Worm (Caenorhabditis elegans) whole organism, L3 larva: ENCODE results near the gene hpr-9.

Source experiments
- R02D3.7 ChIP-seq: fragments of 150-350 bp; optimal IDR thresholded peaks from 2 replicates; lab custom pipeline; 2014; ENCODE audit warnings: missing biosample characterization, missing genetic modification characterization
- ZK546.5 ChIP-seq: sonication (generic microtip); optimal IDR thresholded peaks from 2 replicates; lab custom pipeline; 2017; ENCODE audit warnings: missing biosample characterization, missing genetic modification characterization
- aly-2 ChIP-seq: fragments of 150-350 bp; optimal IDR thresholded peaks from 2 replicates; lab custom pipeline; 2014; ENCODE audit warnings: missing biosample characterization, missing genetic modification characterization
- ama-1 ChIP-seq: fragments of 150-350 bp; optimal IDR thresholded peaks from 2 replicates; lab custom pipeline; 2018
- ceh-16 ChIP-seq: sonication (generic microtip); optimal IDR thresholded peaks from 2 replicates; lab custom pipeline; 2017; ENCODE audit warnings: missing biosample characterization, missing genetic modification characterization
- ceh-28 ChIP-seq: fragments of 150-350 bp; optimal IDR thresholded peaks from 2 replicates; lab custom pipeline; 2014; ENCODE audit warnings: missing biosample characterization, missing genetic modification reagents, missing genetic modification characterization
- ceh-9 ChIP-seq: sonication (generic microtip); optimal IDR thresholded peaks from 2 replicates; lab custom pipeline; 2018; ENCODE audit warnings: missing biosample characterization, missing genetic modification characterization
- daf-12 ChIP-seq: fragments of 150-350 bp; optimal IDR thresholded peaks from 2 replicates; lab custom pipeline; 2014; ENCODE audit warnings: missing biosample characterization, missing genetic modification reagents, missing genetic modification characterization
- egl-27 ChIP-seq: sonication (generic microtip); optimal IDR thresholded peaks from 4 replicates; lab custom pipeline; 2017; ENCODE audit warnings: missing biosample characterization, missing genetic modification reagents, missing genetic modification characterization
- egl-5 ChIP-seq: fragments of 150-350 bp; optimal IDR thresholded peaks from 2 replicates; lab custom pipeline; 2017; ENCODE audit warnings: missing biosample characterization, missing genetic modification reagents, missing genetic modification characterization, inconsistent platforms
- elt-1 ChIP-seq: fragments of 150-350 bp; optimal IDR thresholded peaks from 2 replicates; lab custom pipeline; 2014; ENCODE audit warnings: missing biosample characterization, missing genetic modification characterization
- elt-2 ChIP-seq: sonication (generic microtip); optimal IDR thresholded peaks from 2 replicates; lab custom pipeline; 2016; ENCODE audit warnings: missing genetic modification reagents, mild to moderate bottlenecking, missing genetic modification characterization, missing compliant biosample characterization
- elt-3 ChIP-seq, 3 experiments: fragments of 150-350 bp in 1 of 3; sonication (generic microtip) in 2 of 3; optimal IDR thresholded peaks; 2 replicates in 2 of 3; 4 replicates in 1 of 3; lab custom pipeline; 2014 to 2017; ENCODE audit warnings: missing biosample characterization in 3 of 3, missing genetic modification characterization in 3 of 3
- eor-1 ChIP-seq, 2 experiments: fragments of 150-350 bp; optimal IDR thresholded peaks; 2 replicates each; lab custom pipeline; 2014 to 2018; ENCODE audit warnings: missing biosample characterization in 2 of 2, missing genetic modification characterization in 2 of 2
- fkh-2 ChIP-seq: fragments of 150-350 bp; optimal IDR thresholded peaks from 2 replicates; lab custom pipeline; 2014; ENCODE audit warnings: missing biosample characterization, missing genetic modification reagents, missing genetic modification characterization
- fos-1 ChIP-seq: fragments of 150-350 bp; optimal IDR thresholded peaks from 2 replicates; lab custom pipeline; 2014; ENCODE audit warnings: missing biosample characterization, missing genetic modification characterization
- hmg-11 ChIP-seq: sonication (generic microtip); optimal IDR thresholded peaks from 2 replicates; lab custom pipeline; 2016; ENCODE audit warnings: missing genetic modification characterization, missing compliant biosample characterization
- jun-1 ChIP-seq: fragments of 150-350 bp; optimal IDR thresholded peaks from 2 replicates; lab custom pipeline; 2014; ENCODE audit warnings: missing biosample characterization, missing genetic modification reagents, missing genetic modification characterization
- mdl-1 ChIP-seq: fragments of 150-350 bp; optimal IDR thresholded peaks from 2 replicates; lab custom pipeline; 2014; ENCODE audit warnings: missing biosample characterization, missing genetic modification characterization
- mml-1 ChIP-seq: fragments of 150-350 bp; sonication (generic microtip); optimal IDR thresholded peaks from 3 replicates; lab custom pipeline; 2014; ENCODE audit warnings: missing biosample characterization, missing genetic modification characterization
- nfya-1 ChIP-seq: sonication (generic microtip); optimal IDR thresholded peaks from 2 replicates; lab custom pipeline; 2017; ENCODE audit warnings: missing genetic modification characterization, mild to moderate bottlenecking, missing compliant biosample characterization, antibody characterized with exemption, moderate library complexity; ENCODE audit not compliant: insufficient read depth
- nhr-11 ChIP-seq: fragments of 150-350 bp; optimal IDR thresholded peaks from 2 replicates; lab custom pipeline; 2014; ENCODE audit warnings: missing biosample characterization, missing genetic modification characterization
- nhr-12 ChIP-seq: fragments of 150-350 bp; optimal IDR thresholded peaks from 2 replicates; lab custom pipeline; 2014; ENCODE audit warnings: missing biosample characterization, missing genetic modification characterization
- nhr-25 ChIP-seq: sonication (generic microtip); optimal IDR thresholded peaks from 2 replicates; lab custom pipeline; 2017; ENCODE audit warnings: missing biosample characterization, missing genetic modification characterization
- nhr-28 ChIP-seq: fragments of 150-350 bp; optimal IDR thresholded peaks from 2 replicates; lab custom pipeline; 2014; ENCODE audit warnings: missing biosample characterization, missing genetic modification characterization
- nhr-43 ChIP-seq: sonication (generic microtip); optimal IDR thresholded peaks from 2 replicates; lab custom pipeline; 2016; ENCODE audit warnings: mild to moderate bottlenecking, missing genetic modification characterization, missing compliant biosample characterization; ENCODE audit not compliant: poor library complexity, severe bottlenecking
- nhr-67 ChIP-seq: fragments of 150-350 bp; optimal IDR thresholded peaks from 2 replicates; lab custom pipeline; 2014; ENCODE audit warnings: missing biosample characterization, missing genetic modification characterization
- pqm-1 ChIP-seq: fragments of 150-350 bp; optimal IDR thresholded peaks from 2 replicates; lab custom pipeline; 2017; ENCODE audit warnings: missing biosample characterization, missing genetic modification characterization, inconsistent platforms
- sea-2 ChIP-seq: fragments of 150-350 bp; sonication (generic microtip); optimal IDR thresholded peaks from 4 replicates; lab custom pipeline; 2014; ENCODE audit warnings: missing biosample characterization, missing genetic modification reagents, missing genetic modification characterization
- skn-1 ChIP-seq: fragments of 150-350 bp; optimal IDR thresholded peaks from 2 replicates; lab custom pipeline; 2014; ENCODE audit warnings: missing biosample characterization, missing genetic modification characterization
- snpc-4 ChIP-seq: fragments of 150-350 bp; optimal IDR thresholded peaks from 2 replicates; lab custom pipeline; 2014; ENCODE audit warnings: missing biosample characterization, missing genetic modification characterization
- tbx-2 ChIP-seq: sonication (generic microtip); optimal IDR thresholded peaks from 2 replicates; lab custom pipeline; 2016; ENCODE audit warnings: mild to moderate bottlenecking, missing genetic modification characterization, missing compliant biosample characterization
- unc-39 ChIP-seq: sonication (generic microtip); optimal IDR thresholded peaks from 4 replicates; lab custom pipeline; 2017; ENCODE audit warnings: missing biosample characterization, missing genetic modification characterization
- unc-62 ChIP-seq: fragments of 150-350 bp; sonication (generic microtip); optimal IDR thresholded peaks from 4 replicates; lab custom pipeline; 2014; ENCODE audit warnings: missing biosample characterization, missing genetic modification reagents, missing genetic modification characterization
- zag-1 ChIP-seq: fragments of 150-350 bp; optimal IDR thresholded peaks from 2 replicates; lab custom pipeline; 2014; ENCODE audit warnings: missing biosample characterization, missing genetic modification characterization

hpr-9 gene

DNA sequence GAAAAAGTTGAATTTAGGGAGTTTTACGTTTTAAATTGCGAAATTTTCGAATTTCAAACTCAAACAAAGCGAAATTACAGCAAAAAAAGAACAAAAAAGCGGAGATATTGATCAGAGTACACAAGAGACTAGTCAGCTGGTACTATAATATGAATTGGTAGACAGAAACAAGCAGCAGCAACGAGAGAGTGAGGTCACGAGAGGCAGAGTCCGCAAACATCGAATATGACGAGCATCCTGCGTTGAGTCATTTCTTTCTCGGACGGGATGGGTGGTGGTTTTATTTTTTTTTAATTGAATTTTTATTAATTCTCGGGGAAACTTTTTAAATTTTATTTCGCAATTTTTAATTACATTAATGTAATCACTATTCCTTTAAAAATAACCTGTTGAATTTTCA, 21.7 kb upstream of the hpr-9 start (continued):
- TF ChIP-seq ceh-9 (tag; lab: Kevin White, UChicago) (no peak), elt-3 (tag; optimal IDR thresholded peaks at IDR 0.05; lab: Kevin White, UChicago) (no peak), R02D3.7 (tag; lab: Kevin White, UChicago) (no peak), hmg-11 (tag; lab: Kevin White, UChicago) (peak; percentile 69), ZK546.5 (tag; lab: Kevin White, UChicago) (no peak), ceh-16 (tag; lab: Kevin White, UChicago) (no peak), nhr-67 (tag; lab: Kevin White, UChicago) (no peak), ama-1 (lab: Kevin White, UChicago) (peak; percentile 36), ceh-28 (tag; lab: Kevin White, UChicago) (peak; percentile 38)

- TF ChIP-seq snpc-4 (no peak), nhr-28 (tag; lab: Kevin White, UChicago) (no peak), fos-1 (tag; lab: Kevin White, UChicago) (no peak), zag-1 (tag; lab: Kevin White, UChicago) (no peak), unc-39 (no peak), ZK546.5 (tag; lab: Kevin White, UChicago) (no peak), eor-1 (tag; optimal IDR thresholded peaks at IDR 0.05; lab: Kevin White, UChicago) (no peak), jun-1 (tag; lab: Kevin White, UChicago) (no peak), ceh-9 (tag; lab: Kevin White, UChicago) (no peak), elt-2 (no peak), mdl-1 (tag; lab: Kevin White, UChicago) (no peak), pqm-1 (tag; lab: Kevin White, UChicago) (no peak), aly-2 (tag; lab: Kevin White, UChicago) (no peak), elt-1 (tag; lab: Kevin White, UChicago) (no peak), nhr-12 (tag; lab: Kevin White, UChicago) (no peak), ceh-16 (tag; lab: Kevin White, UChicago) (no peak), nfya-1 (tag; lab: Kevin White, UChicago) (no peak), sea-2 (GFP tag; lab: Kevin White, UChicago) (no peak)
- TF ChIP-seq, all 47 proteins: peak for 0
Measured at ce11 chrIII:10600138-10600626, 21.2 kb upstream of the hpr-9 start, which contains the start of gene epg-6. Gene epg-6 (minus strand): TSS chrIII:10600188.

- no peak for TF ChIP-seq nfya-1 (tag; lab: Kevin White, UChicago)
- no peak for TF ChIP-seq unc-62 (GFP tag; lab: Kevin White, UChicago)
- no peak for TF ChIP-seq elt-2
- peak; percentile 38 for TF ChIP-seq nhr-11
- TF ChIP-seq skn-1 (tag; lab: Kevin White, UChicago): no peak
Measured at ce11 chrIII:10600894-10601293, 20.5 kb upstream of the hpr-9 start.

DNA sequence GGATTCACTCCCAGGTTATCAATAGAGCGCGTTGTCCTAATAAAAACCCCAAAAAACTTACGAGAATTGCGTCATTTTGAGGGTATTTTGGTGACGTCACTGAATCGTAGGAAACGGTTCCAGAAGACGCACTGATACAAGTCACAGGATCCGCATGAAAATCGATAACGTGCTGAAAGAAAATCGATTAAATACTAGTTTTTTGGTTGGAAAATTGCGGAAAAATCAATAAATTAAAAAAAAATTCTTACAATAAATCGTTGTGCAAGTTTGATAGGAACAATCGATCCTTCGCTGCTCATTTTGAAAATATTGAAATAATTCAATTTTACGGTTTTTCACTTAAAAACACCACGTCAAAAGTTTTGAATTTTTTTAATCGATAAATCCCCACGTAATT, 18.1 kb upstream of the hpr-9 start, which contains the start of gene Y39A1A.2:
Gene Y39A1A.2 (minus strand): TSS at position 319 of the 400 bp plus-strand sequence.
- TF ChIP-seq mdl-1 (tag; lab: Kevin White, UChicago) (no peak), ceh-28 (tag; lab: Kevin White, UChicago) (peak; percentile 58), snpc-4 (no peak), jun-1 (tag; lab: Kevin White, UChicago) (no peak), zag-1 (tag; lab: Kevin White, UChicago) (no peak), nfya-1 (tag; lab: Kevin White, UChicago) (no peak), fkh-2 (no peak), nhr-25 (tag; lab: Kevin White, UChicago) (no peak)

DNA sequence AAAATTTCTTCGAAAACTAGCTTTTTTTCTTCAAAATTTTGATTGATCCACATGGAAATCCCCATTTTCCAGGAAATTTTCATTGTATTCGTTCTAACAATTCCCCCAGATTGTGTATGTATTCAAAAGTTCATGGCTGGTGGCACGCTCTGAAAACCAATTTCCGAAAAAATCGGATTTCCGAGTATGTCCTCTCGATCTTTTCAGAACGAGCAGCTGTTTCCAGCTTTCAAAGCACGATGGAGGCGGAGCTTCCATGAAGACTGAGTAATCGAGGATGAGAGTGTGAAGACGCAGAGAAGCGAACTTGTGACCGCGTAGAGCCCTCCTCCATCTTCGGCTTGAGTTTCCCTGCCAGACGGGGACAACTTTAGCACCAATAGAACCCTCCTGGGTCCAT, 17.0 kb upstream of the hpr-9 start:
- TF ChIP-seq tbx-2 (tag; lab: Kevin White, UChicago) (no peak), daf-12 (tag; lab: Kevin White, UChicago) (no peak), nfya-1 (tag; lab: Kevin White, UChicago) (peak; percentile 5), hmg-11 (tag; lab: Kevin White, UChicago) (peak; percentile 70)

ce11 chrIII:10605049-10605448, 16.3 kb upstream of the hpr-9 start, which contains the start of gene rabx-5:
Gene rabx-5 (plus strand): TSS chrIII:10605349.
- TF ChIP-seq egl-27 (tag; lab: Kevin White, UChicago) (no peak), elt-3 (tag; optimal IDR thresholded peaks at IDR 0.05; lab: Kevin White, UChicago) (no peak), nhr-43 (tag; lab: Kevin White, UChicago) (no peak), skn-1 (tag; lab: Kevin White, UChicago) (no peak), mml-1 (tag; lab: Kevin White, UChicago) (no peak), egl-5 (tag; lab: Kevin White, UChicago) (no peak)
